Fruit fly (Drosophila melanogaster) whole organism, embryonic: ENCODE measurements around the gene Mcm5.

Experiments used
- Aef1 ChIP-seq: fragments of 200-800 bp; sonication (Bioruptor generic); IDR thresholded peaks from 3 replicates; pipeline ENCODE4 v1.3.6; 2022; ENCODE audit warnings: missing biosample characterization, missing genetic modification characterization
- BEAF-32 ChIP-seq: fragments of 200-800 bp; sonication (Bioruptor generic); optimal IDR thresholded peaks from 3 replicates; lab custom pipeline; 2017; ENCODE audit warnings: missing biosample characterization, missing genetic modification characterization, mild to moderate bottlenecking, moderate library complexity, missing genetic modification reagents
- Bteb2 ChIP-seq: fragments of 200-800 bp; sonication (Bioruptor generic); optimal IDR thresholded peaks from 2 replicates; lab custom pipeline; 2016; ENCODE audit warnings: missing biosample characterization, missing genetic modification characterization
- CG10147 ChIP-seq: fragments of 200-800 bp; sonication (Bioruptor generic); optimal IDR thresholded peaks from 2 replicates; lab custom pipeline; 2019; ENCODE audit warnings: missing biosample characterization, mild to moderate bottlenecking, missing genetic modification characterization, moderate library complexity
- CG10979 ChIP-seq: fragments of 200-800 bp; sonication (Bioruptor generic); optimal IDR thresholded peaks from 2 replicates; lab custom pipeline; 2018; ENCODE audit warnings: missing biosample characterization, mild to moderate bottlenecking, missing genetic modification characterization, moderate library complexity
- CG11398 ChIP-seq: fragments of 200-800 bp; sonication (Bioruptor generic); optimal IDR thresholded peaks from 2 replicates; lab custom pipeline; 2016; ENCODE audit warnings: missing biosample characterization, missing genetic modification characterization
- CG11723 ChIP-seq: fragments of 200-800 bp; sonication (Bioruptor generic); optimal IDR thresholded peaks from 2 replicates; lab custom pipeline; 2017; ENCODE audit warnings: missing biosample characterization, mild to moderate bottlenecking, missing genetic modification characterization
- CG12104 ChIP-seq: fragments of 200-800 bp; sonication (Bioruptor generic); optimal IDR thresholded peaks from 3 replicates; lab custom pipeline; 2016; ENCODE audit warnings: missing biosample characterization, missing genetic modification characterization
- CG12391 ChIP-seq: fragments of 200-800 bp; sonication (Bioruptor generic); optimal IDR thresholded peaks from 3 replicates; lab custom pipeline; 2018; ENCODE audit warnings: missing biosample characterization, mild to moderate bottlenecking, missing genetic modification characterization, moderate library complexity
- CG13123 ChIP-seq: fragments of 200-800 bp; sonication (Bioruptor generic); optimal IDR thresholded peaks from 2 replicates; lab custom pipeline; 2016; ENCODE audit warnings: missing biosample characterization, missing genetic modification characterization
- CG13296 ChIP-seq: fragments of 200-800 bp; sonication (Bioruptor generic); optimal IDR thresholded peaks from 3 replicates; lab custom pipeline; 2018; ENCODE audit warnings: missing biosample characterization, mild to moderate bottlenecking, missing genetic modification characterization
- CG13894 ChIP-seq: fragments of 200-800 bp; sonication (Bioruptor generic); optimal IDR thresholded peaks from 3 replicates; lab custom pipeline; 2018; ENCODE audit warnings: missing biosample characterization, mild to moderate bottlenecking, missing genetic modification characterization, moderate library complexity
- CG1603 ChIP-seq: fragments of 200-800 bp; sonication (Bioruptor generic); optimal IDR thresholded peaks from 2 replicates; lab custom pipeline; 2019; ENCODE audit warnings: missing biosample characterization, mild to moderate bottlenecking, missing genetic modification characterization, moderate library complexity
- CG17829 ChIP-seq: fragments of 200-800 bp; optimal IDR thresholded peaks from 2 replicates; lab custom pipeline; 2019; ENCODE audit warnings: missing biosample characterization, mild to moderate bottlenecking, missing genetic modification characterization, moderate library complexity
- CG2712 ChIP-seq: fragments of 200-800 bp; optimal IDR thresholded peaks from 3 replicates; lab custom pipeline; 2019; ENCODE audit warnings: missing biosample characterization, mild to moderate bottlenecking, missing genetic modification characterization, moderate library complexity
- CG30403 ChIP-seq: fragments of 200-800 bp; sonication (Bioruptor generic); optimal IDR thresholded peaks from 3 replicates; lab custom pipeline; 2016; ENCODE audit warnings: missing biosample characterization, missing genetic modification characterization
- CG42726 ChIP-seq: fragments of 200-800 bp; sonication (Bioruptor generic); IDR thresholded peaks from 2 replicates; pipeline ENCODE4 v1.3.6; 2022; ENCODE audit warnings: missing biosample characterization, missing genetic modification characterization; ENCODE audit not compliant: partially characterized antibody
- CG8281 ChIP-seq: fragments of 200-800 bp; sonication (Bioruptor generic); optimal IDR thresholded peaks from 2 replicates; lab custom pipeline; 2018; ENCODE audit warnings: missing biosample characterization, mild to moderate bottlenecking, missing genetic modification characterization, moderate library complexity
- CG8290 ChIP-seq, 3 experiments: fragments of 200-800 bp; sonication (Bioruptor generic); optimal IDR thresholded peaks; 2 replicates each; lab custom pipeline; 2016 to 2019; ENCODE audit warnings: missing biosample characterization in 3 of 3, missing genetic modification characterization in 3 of 3, mild to moderate bottlenecking in 2 of 3, moderate library complexity in 1 of 3
- Chrac-16 ChIP-seq: fragments of 200-800 bp; sonication (Bioruptor generic); optimal IDR thresholded peaks from 3 replicates; lab custom pipeline; 2016; ENCODE audit warnings: missing biosample characterization, missing genetic modification characterization
- Dad ChIP-seq: fragments of 200-800 bp; sonication (Bioruptor generic); optimal IDR thresholded peaks from 3 replicates; lab custom pipeline; 2016; ENCODE audit warnings: missing biosample characterization, missing genetic modification characterization
- Dref ChIP-seq: fragments of 200-800 bp; sonication (Bioruptor generic); IDR thresholded peaks from 2 replicates; pipeline ENCODE4 v1.3.6; 2022; ENCODE audit warnings: missing biosample characterization, missing genetic modification characterization
- Ets65A ChIP-seq: fragments of 200-800 bp; sonication (Bioruptor generic); peaks from one replicate; lab custom pipeline; 2016; ENCODE audit warnings: missing biosample characterization, missing genetic modification characterization
- H15 ChIP-seq: fragments of 200-800 bp; sonication (Bioruptor generic); IDR thresholded peaks from 3 replicates; pipeline ENCODE4 v1.3.6; 2022; ENCODE audit warnings: missing biosample characterization, missing genetic modification characterization
- HLH3B ChIP-seq: fragments of 200-800 bp; sonication (Bioruptor generic); IDR thresholded peaks from 2 replicates; pipeline ENCODE4 v1.3.6; 2022; ENCODE audit warnings: missing biosample characterization, missing genetic modification characterization
- Lim3 ChIP-seq: fragments of 200-800 bp; sonication (Bioruptor generic); IDR thresholded peaks from 2 replicates; pipeline ENCODE4 v1.3.6; 2022; ENCODE audit warnings: missing biosample characterization, missing genetic modification characterization
- NK7.1 ChIP-seq: fragments of 200-800 bp; sonication (Bioruptor generic); optimal IDR thresholded peaks from 3 replicates; lab custom pipeline; 2016; ENCODE audit warnings: missing biosample characterization, missing genetic modification characterization
- NfI ChIP-seq: fragments of 200-800 bp; sonication (Bioruptor generic); optimal IDR thresholded peaks from 3 replicates; lab custom pipeline; 2018; ENCODE audit warnings: missing biosample characterization, mild to moderate bottlenecking, missing genetic modification characterization, moderate library complexity
- Oli ChIP-seq: fragments of 200-800 bp; sonication (Bioruptor generic); optimal IDR thresholded peaks from 2 replicates; lab custom pipeline; 2018; ENCODE audit warnings: missing biosample characterization, mild to moderate bottlenecking, missing genetic modification characterization, moderate library complexity
- Pdp1 ChIP-seq, 2 experiments: fragments of 200-800 bp; sonication (Bioruptor generic); optimal IDR thresholded peaks; 3 replicates each; lab custom pipeline; 2016; ENCODE audit warnings: missing biosample characterization in 2 of 2, missing genetic modification characterization in 2 of 2, mild to moderate bottlenecking in 1 of 2, moderate library complexity in 1 of 2
- Side ChIP-seq: fragments of 200-800 bp; sonication (Bioruptor generic); optimal IDR thresholded peaks from 2 replicates; lab custom pipeline; 2016; ENCODE audit warnings: missing biosample characterization, missing genetic modification characterization
- Xbp1 ChIP-seq: fragments of 200-800 bp; sonication (Bioruptor generic); optimal IDR thresholded peaks from 3 replicates; lab custom pipeline; 2016; ENCODE audit warnings: missing biosample characterization, mild to moderate bottlenecking, missing genetic modification characterization
- YL-1 ChIP-seq: fragments of 200-800 bp; sonication (Bioruptor generic); optimal IDR thresholded peaks from 3 replicates; lab custom pipeline; 2017; ENCODE audit warnings: missing biosample characterization, mild to moderate bottlenecking, missing genetic modification characterization
- ap ChIP-seq: fragments of 200-800 bp; sonication (Bioruptor generic); IDR thresholded peaks from 2 replicates; pipeline ENCODE4 v1.3.6; 2022; ENCODE audit warnings: missing biosample characterization, missing genetic modification characterization
- ato ChIP-seq: fragments of 200-800 bp; sonication (Bioruptor generic); IDR thresholded peaks from 2 replicates; pipeline ENCODE4 v1.3.6; 2022; ENCODE audit warnings: missing biosample characterization, missing genetic modification characterization; ENCODE audit not compliant: partially characterized antibody
- bbx ChIP-seq: fragments of 200-800 bp; sonication (Bioruptor generic); IDR thresholded peaks from 2 replicates; pipeline ENCODE4 v1.3.6; 2022; ENCODE audit warnings: missing biosample characterization, missing genetic modification characterization; ENCODE audit not compliant: partially characterized antibody
- crp ChIP-seq, 2 experiments: fragments of 200-800 bp; sonication (Bioruptor generic); optimal IDR thresholded peaks; 2 replicates in 1 of 2; 3 replicates in 1 of 2; lab custom pipeline; 2017; ENCODE audit warnings: missing biosample characterization in 2 of 2, missing genetic modification characterization in 2 of 2, mild to moderate bottlenecking in 1 of 2, moderate library complexity in 1 of 2
- gro ChIP-seq: fragments of 200-800 bp; sonication (Bioruptor generic); optimal IDR thresholded peaks from 2 replicates; lab custom pipeline; 2016; ENCODE audit warnings: missing biosample characterization, missing genetic modification characterization
- ind ChIP-seq: fragments of 200-800 bp; sonication (Bioruptor generic); optimal IDR thresholded peaks from 3 replicates; lab custom pipeline; 2016; ENCODE audit warnings: missing biosample characterization, missing genetic modification characterization
- lbe ChIP-seq: fragments of 200-800 bp; sonication (Bioruptor generic); optimal IDR thresholded peaks from 2 replicates; lab custom pipeline; 2016; ENCODE audit warnings: missing biosample characterization, mild to moderate bottlenecking, missing genetic modification characterization
- lilli ChIP-seq: fragments of 200-800 bp; sonication (Bioruptor generic); optimal IDR thresholded peaks from 3 replicates; lab custom pipeline; 2016; ENCODE audit warnings: missing biosample characterization, missing genetic modification characterization
- lmd ChIP-seq: fragments of 200-800 bp; sonication (Bioruptor generic); IDR thresholded peaks from 2 replicates; pipeline ENCODE4 v1.3.6; 2022; ENCODE audit warnings: missing biosample characterization, missing genetic modification characterization
- sisA ChIP-seq: fragments of 200-800 bp; sonication (Bioruptor generic); IDR thresholded peaks from 2 replicates; pipeline ENCODE4 v1.3.6; 2022; ENCODE audit warnings: missing biosample characterization, missing genetic modification characterization
- slp2 ChIP-seq: fragments of 200-800 bp; sonication (Bioruptor generic); optimal IDR thresholded peaks from 2 replicates; lab custom pipeline; 2016; ENCODE audit warnings: missing biosample characterization, missing genetic modification characterization
- ssp ChIP-seq: fragments of 200-800 bp; sonication (Bioruptor generic); IDR thresholded peaks from 2 replicates; pipeline ENCODE4 v1.3.6; 2022; ENCODE audit warnings: missing biosample characterization, missing genetic modification characterization
- stc ChIP-seq: fragments of 200-800 bp; sonication (Bioruptor generic); IDR thresholded peaks from 2 replicates; pipeline ENCODE4 v1.3.6; 2022; ENCODE audit warnings: missing biosample characterization, missing genetic modification characterization
- stwl ChIP-seq: fragments of 200-800 bp; sonication (Bioruptor generic); optimal IDR thresholded peaks from 3 replicates; lab custom pipeline; 2018; ENCODE audit warnings: missing biosample characterization, mild to moderate bottlenecking, missing genetic modification characterization, moderate library complexity
- tap ChIP-seq: fragments of 200-800 bp; optimal IDR thresholded peaks from 3 replicates; lab custom pipeline; 2019; ENCODE audit warnings: missing biosample characterization, mild to moderate bottlenecking, missing genetic modification characterization, moderate library complexity
- trem ChIP-seq: fragments of 200-800 bp; optimal IDR thresholded peaks from 3 replicates; lab custom pipeline; 2019; ENCODE audit warnings: missing biosample characterization, mild to moderate bottlenecking, missing genetic modification characterization, moderate library complexity
- unc-4 ChIP-seq: fragments of 200-800 bp; sonication (Bioruptor generic); IDR thresholded peaks from 2 replicates; pipeline ENCODE4 v1.3.6; 2022; ENCODE audit warnings: missing biosample characterization, missing genetic modification characterization; ENCODE audit not compliant: partially characterized antibody

Gene Mcm5

dm6 chr3R:10788186-10788585, at the start of gene Mcm5, which contains the start of gene Art1 (continued):
- peak; percentile 30 for TF ChIP-seq CG12104
- TF ChIP-seq CG30403 (GFP tag; lab: Kevin White, UChicago): peak; percentile 67
- peak; percentile 51 for TF ChIP-seq CG12391 (tag; lab: Kevin White, UChicago)
- no peak for TF ChIP-seq CG8281 (tag; lab: Kevin White, UChicago)
- TF ChIP-seq ato (GFP tag; lab: Robert Waterston, UW): 0 out of 2 replicates have a peak, but pooled peaks have one; percentile 29
- TF ChIP-seq stc (GFP tag; lab: Robert Waterston, UW): no peak
- TF ChIP-seq Ets65A: peak; percentile 90
- TF ChIP-seq lbe (GFP tag; lab: Kevin White, UChicago): no peak
- no peak for TF ChIP-seq ap (GFP tag; lab: Robert Waterston, UW)
- no peak for TF ChIP-seq sisA (GFP tag; lab: Robert Waterston, UW)
- no peak for TF ChIP-seq tap (tag; lab: Kevin White, UChicago)
- peak; percentile 64 for TF ChIP-seq CG10147 (GFP tag; lab: Kevin White, UChicago)
- TF ChIP-seq crp (GFP tag; optimal IDR thresholded peaks at IDR 0.05; lab: Kevin White, UChicago): peak in 1 of 2 experiments; percentile 49
- peak; percentile 8 for TF ChIP-seq CG11398 (GFP tag; lab: Kevin White, UChicago)
- TF ChIP-seq stwl (tag; lab: Kevin White, UChicago): peak; percentile 86
- peak; percentile 66 for TF ChIP-seq lilli
- TF ChIP-seq Aef1 (GFP tag; lab: Robert Waterston, UW): 0 out of 3 replicates have a peak, but pooled peaks have one; percentile 18
- peak; percentile 12 for TF ChIP-seq CG13123 (GFP tag; lab: Kevin White, UChicago)
- TF ChIP-seq CG11723: no peak
- TF ChIP-seq slp2 (GFP tag; lab: Kevin White, UChicago): peak; percentile 38
- TF ChIP-seq HLH3B (GFP tag; lab: Robert Waterston, UW): no peak
- TF ChIP-seq Pdp1 (GFP tag; optimal IDR thresholded peaks at IDR 0.05; lab: Kevin White, UChicago): peak in 1 of 2 experiments; percentile 49
- peak; percentile 42 for TF ChIP-seq ssp
- TF ChIP-seq NK7.1 (GFP tag; lab: Kevin White, UChicago): peak; percentile 34
- peak; percentile 50 for TF ChIP-seq Bteb2 (GFP tag; lab: Kevin White, UChicago)
- TF ChIP-seq CG17829 (tag; lab: Kevin White, UChicago): peak; percentile 49
- TF ChIP-seq CG1603 (tag; lab: Kevin White, UChicago): peak; percentile 26
- TF ChIP-seq ind: peak; percentile 54
- TF ChIP-seq Dad: peak; percentile 49
- peak; percentile 51 for TF ChIP-seq Dref
- peak; percentile 45 for TF ChIP-seq CG8290 (GFP tag; optimal IDR thresholded peaks at IDR 0.05; lab: Kevin White, UChicago)
- no peak for TF ChIP-seq CG8290 (tag; optimal IDR thresholded peaks at IDR 0.05; lab: Kevin White, UChicago)
- no peak for TF ChIP-seq CG13894 (tag; lab: Kevin White, UChicago)
- TF ChIP-seq BEAF-32 (GFP tag; lab: Kevin White, UChicago): peak; percentile 99
- no peak for TF ChIP-seq H15 (GFP tag; lab: Robert Waterston, UW)
- TF ChIP-seq CG42726: peak; percentile 44; the same call in 1 of the 2 replicates
- TF ChIP-seq bbx (GFP tag; lab: Robert Waterston, UW): peak; percentile 80
- peak; percentile 77 for TF ChIP-seq trem (tag; lab: Kevin White, UChicago)
- TF ChIP-seq Lim3 (GFP tag; lab: Robert Waterston, UW): no peak
- peak; percentile 26 for TF ChIP-seq Chrac-16 (GFP tag; lab: Kevin White, UChicago)
- peak; percentile 64 for TF ChIP-seq YL-1 (GFP tag; lab: Kevin White, UChicago)
- peak; percentile 19 for TF ChIP-seq CG10979 (tag; lab: Kevin White, UChicago)
- TF ChIP-seq CG2712 (tag; lab: Kevin White, UChicago): peak; percentile 40
- peak; percentile 92 for TF ChIP-seq unc-4 (GFP tag; lab: Robert Waterston, UW)
- peak; percentile 33 for TF ChIP-seq NfI (GFP tag; lab: Kevin White, UChicago)
- no peak for TF ChIP-seq Oli (tag; lab: Kevin White, UChicago)
- peak; percentile 15 for TF ChIP-seq Side (GFP tag; lab: Kevin White, UChicago)
- peak; percentile 62 for TF ChIP-seq Xbp1 (GFP tag; lab: Kevin White, UChicago)
- no peak; the same call in 1 of the 2 replicates for TF ChIP-seq lmd (GFP tag; lab: Robert Waterston, UW)
- peak; percentile 64 for TF ChIP-seq gro
- TF ChIP-seq CG13296 (GFP tag; lab: Kevin White, UChicago): peak; percentile 3
